Worm (Caenorhabditis elegans): Measurements from ENCODE around the gene sms-2.

ce11 chrX:933504-933903 lies 15.2 kb downstream of the sms-2 start, which contains the start of gene F35H12.1:
- TF ChIP-seq flt-1 (GFP tag; IDR thresholded peaks at IDR 0.05): no peak
- no peak for TF ChIP-seq ztf-23 (GFP tag; IDR thresholded peaks at IDR 0.05)
- no peak for TF ChIP-seq ref-1 (GFP tag; conservative IDR thresholded peaks at IDR 0.05)
- TF ChIP-seq klf-2 (GFP tag; conservative IDR thresholded peaks at IDR 0.05): no peak
- no peak for TF ChIP-seq med-1 (GFP tag; optimal IDR thresholded peaks at IDR 0.05; ENCODE audit: insufficient read depth)
- TF ChIP-seq cog-1 (tag; optimal IDR thresholded peaks at IDR 0.05): no peak
- TF ChIP-seq tab-1 (GFP tag; IDR thresholded peaks at IDR 0.05): no peak

Data from whole organism, midembryonic.